Fruit fly (Drosophila melanogaster): ENCODE measurements around the gene alpha-Man-IIa.

alpha-Man-IIa gene

DNA sequence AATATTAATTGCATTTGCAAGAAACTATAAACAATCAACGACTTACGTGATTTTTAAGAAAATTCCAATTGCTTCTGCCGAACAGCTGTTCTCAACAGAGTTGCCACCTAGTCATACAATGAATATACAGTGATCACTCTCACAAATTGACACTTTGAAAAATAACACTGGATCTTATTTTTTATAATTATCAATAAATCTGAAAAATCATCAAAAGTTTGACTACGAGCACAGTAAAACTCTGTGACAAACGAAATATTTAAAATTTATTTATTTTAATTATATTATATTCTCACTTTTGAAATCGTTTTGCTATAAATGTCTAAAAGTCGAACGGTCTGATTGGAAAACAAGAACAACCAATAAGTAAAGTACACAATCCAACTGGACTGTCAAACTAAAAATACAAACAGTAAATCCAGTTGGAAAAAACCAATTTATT, 12.4 kb upstream of the alpha-Man-IIa start, which contains the start of gene CG34117 (continued):
- TF ChIP-seq fd3F (GFP tag; optimal IDR thresholded peaks at IDR 0.05) (peak; percentile 68), lilli (GFP tag; optimal IDR thresholded peaks at IDR 0.05) (peak; percentile 85), CG32532 (GFP tag; IDR thresholded peaks at IDR 0.05) (peak; percentile 90), Fer2 (tag; optimal IDR thresholded peaks at IDR 0.05) (peak; percentile 70), CG7963 (GFP tag; IDR thresholded peaks at IDR 0.05; ENCODE audit: partially characterized antibody) (no peak), Doc3 (GFP tag; IDR thresholded peaks at IDR 0.05; ENCODE audit: partially characterized antibody) (no peak), zf30C (GFP tag; optimal IDR thresholded peaks at IDR 0.05) (peak; percentile 2), CG10274 (GFP tag; optimal IDR thresholded peaks at IDR 0.05) (no peak), Opbp (GFP tag; IDR thresholded peaks at IDR 0.05; ENCODE audit: partially characterized antibody) (no peak), CG9437 (GFP tag; optimal IDR thresholded peaks at IDR 0.05) (peak; percentile 81), CG31365 (tag; optimal IDR thresholded peaks at IDR 0.05) (no peak), CG1233 (GFP tag; optimal IDR thresholded peaks at IDR 0.05) (peak; percentile 77), CG2199 (GFP tag; IDR thresholded peaks at IDR 0.05) (peak; percentile 16; the same call in 1 of the 3 replicates), repo (GFP tag; optimal IDR thresholded peaks at IDR 0.05) (peak; percentile 18), CG4282 (GFP tag; optimal IDR thresholded peaks at IDR 0.05) (no peak), CG13296 (GFP tag; optimal IDR thresholded peaks at IDR 0.05) (peak; percentile 79), B-H1 (GFP tag; IDR thresholded peaks at IDR 0.05) (peak; percentile 79; the same call in 2 of the 3 replicates), Ada2b (GFP tag; IDR thresholded peaks at IDR 0.05) (peak; percentile 86), da (GFP tag; optimal IDR thresholded peaks at IDR 0.05) (no peak), Six4 (GFP tag; optimal IDR thresholded peaks at IDR 0.05) (peak; percentile 69), Neu2 (GFP tag; optimal IDR thresholded peaks at IDR 0.05; ENCODE audit: borderline replicate concordance) (no peak), Bteb2 (GFP tag; optimal IDR thresholded peaks at IDR 0.05) (peak; percentile 73), Meics (GFP tag; optimal IDR thresholded peaks at IDR 0.05) (peak; percentile 84), Dp (GFP tag; optimal IDR thresholded peaks at IDR 0.05) (peak; percentile 4), CG7928 (GFP tag; optimal IDR thresholded peaks at IDR 0.05) (no peak), HmgZ (tag; optimal IDR thresholded peaks at IDR 0.05) (peak; percentile 85), GATAe (GFP tag; conservative IDR thresholded peaks at IDR 0.05) (no peak), btn (GFP tag; optimal IDR thresholded peaks at IDR 0.05) (no peak), slp2 (GFP tag; optimal IDR thresholded peaks at IDR 0.05) (peak; percentile 17), ttk (GFP tag; IDR thresholded peaks at IDR 0.05) (peak; percentile 67), Nf-YA (GFP tag; IDR thresholded peaks at IDR 0.05) (peak; percentile 27; the same call in 1 of the 2 replicates), bsh (GFP tag; optimal IDR thresholded peaks at IDR 0.05) (peak in 1 of 2 experiments; percentile 73), ken (GFP tag; IDR thresholded peaks at IDR 0.05) (peak; percentile 86)

- TF ChIP-seq ems (GFP tag; optimal IDR thresholded peaks at IDR 0.05) (peak; percentile 96), fru (optimal IDR thresholded peaks at IDR 0.05) (no peak), Hand (GFP tag; optimal IDR thresholded peaks at IDR 0.05) (peak; percentile 85), CG30403 (GFP tag; optimal IDR thresholded peaks at IDR 0.05) (peak; percentile 98), slbo (GFP tag; IDR thresholded peaks at IDR 0.05) (peak; percentile 98), maf-S (GFP tag; optimal IDR thresholded peaks at IDR 0.05) (peak; percentile 97), CG7372 (GFP tag; IDR thresholded peaks at IDR 0.05) (peak; percentile 93), ttk (GFP tag; IDR thresholded peaks at IDR 0.05) (peak; percentile 95), Tbp (GFP tag; optimal IDR thresholded peaks at IDR 0.05) (peak; percentile 33), pros (GFP tag; optimal IDR thresholded peaks at IDR 0.05) (peak; percentile 53), CG10654 (GFP tag; optimal IDR thresholded peaks at IDR 0.05) (peak; percentile 96), hkb (optimal IDR thresholded peaks at IDR 0.05) (peak; percentile 91), hkb (GFP tag; IDR thresholded peaks at IDR 0.05) (peak; percentile 93), Mrtf (GFP tag; IDR thresholded peaks at IDR 0.05) (peak; percentile 94), croc (GFP tag; conservative IDR thresholded peaks at IDR 0.05) (peak; percentile 87), kay (GFP tag; optimal IDR thresholded peaks at IDR 0.05) (peak; percentile 92), CG18476 (GFP tag; optimal IDR thresholded peaks at IDR 0.05) (peak; percentile 90), kni (GFP tag; optimal IDR thresholded peaks at IDR 0.05) (peak; percentile 96), CG34224 (GFP tag; IDR thresholded peaks at IDR 0.05; ENCODE audit: partially characterized antibody) (no peak), Xrp1 (GFP tag; IDR thresholded peaks at IDR 0.05) (peak; percentile 96), Oaz (GFP tag; IDR thresholded peaks at IDR 0.05) (peak; percentile 85)
Measured at dm6 chr3R:9401127-9401603, 11.2 kb upstream of the alpha-Man-IIa start, which contains the start of the genes RpL34b and CG8132. Gene RpL34b (minus strand): TSS chr3R:9401226. Gene CG8132 (plus strand): TSS chr3R:9401495.
